Worm (Caenorhabditis elegans) whole organism, L1 larva: Measurements from ENCODE around the gene T01G5.7.
"Not testable (repeated sequence)": the region's sequence is repeated elsewhere in the genome, so short reads cannot be mapped to it uniquely, and the experiment has no call there.

Experiments used
- F16B12.6 ChIP-seq: fragments of 150-350 bp; optimal IDR thresholded peaks from 2 replicates; lab custom pipeline; 2014; ENCODE audit warnings: missing biosample characterization, missing genetic modification characterization
- alr-1 ChIP-seq: fragments of 200-800 bp; sonication (Bioruptor generic); optimal IDR thresholded peaks from 2 replicates; lab custom pipeline; 2018; ENCODE audit warnings: borderline replicate concordance, mild to moderate bottlenecking, missing genetic modification characterization, missing compliant biosample characterization
- ama-1 ChIP-seq: fragments of 150-350 bp; optimal IDR thresholded peaks from 2 replicates; lab custom pipeline; 2014
- ceh-8 ChIP-seq: fragments of 200-800 bp; sonication (Bioruptor generic); optimal IDR thresholded peaks from 2 replicates; lab custom pipeline; 2018; ENCODE audit warnings: mild to moderate bottlenecking, missing genetic modification characterization, moderate library complexity, missing compliant biosample characterization
- ceh-90 ChIP-seq: sonication (generic microtip); optimal IDR thresholded peaks from 2 replicates; lab custom pipeline; 2016; ENCODE audit warnings: missing genetic modification characterization, missing compliant biosample characterization
- ces-1 ChIP-seq: fragments of 150-350 bp; optimal IDR thresholded peaks from 2 replicates; lab custom pipeline; 2014; ENCODE audit warnings: missing biosample characterization, missing genetic modification reagents, missing genetic modification characterization
- dsc-1 ChIP-seq: sonication (generic microtip); optimal IDR thresholded peaks from 2 replicates; lab custom pipeline; 2016; ENCODE audit warnings: mild to moderate bottlenecking, missing genetic modification characterization, missing compliant biosample characterization
- efl-1 ChIP-seq, 4 experiments: fragments of 150-350 bp; optimal IDR thresholded peaks in 3 of 4; peaks in 1 of 4; 1 replicate in 1 of 4; 2 replicates in 3 of 4; lab custom pipeline; 2014; ENCODE audit warnings: missing biosample characterization in 2 of 4, missing genetic modification characterization in 2 of 4, missing genetic modification reagents in 2 of 4
- lin-13 ChIP-seq: fragments of 150-350 bp; optimal IDR thresholded peaks from 2 replicates; lab custom pipeline; 2014; ENCODE audit warnings: missing biosample characterization, missing genetic modification reagents, missing genetic modification characterization
- lin-15B ChIP-seq: fragments of 150-350 bp; sonication (generic microtip); optimal IDR thresholded peaks from 3 replicates; lab custom pipeline; 2014; ENCODE audit warnings: missing biosample characterization, missing genetic modification characterization
- mab-9 ChIP-seq: fragments of 200-800 bp; sonication (Bioruptor generic); IDR thresholded peaks from 2 replicates; pipeline ENCODE4 v1.3.6; 2022; ENCODE audit warnings: missing genetic modification reagents, missing genetic modification characterization, missing compliant biosample characterization
- mef-2 ChIP-seq: fragments of 150-350 bp; optimal IDR thresholded peaks from 2 replicates; lab custom pipeline; 2014; ENCODE audit warnings: missing biosample characterization, missing genetic modification characterization
- mep-1 ChIP-seq: fragments of 150-350 bp; optimal IDR thresholded peaks from 2 replicates; lab custom pipeline; 2014; ENCODE audit warnings: missing biosample characterization, missing genetic modification characterization
- nhr-19 ChIP-seq: fragments of 200-800 bp; sonication (Bioruptor generic); conservative IDR thresholded peaks from 2 replicates; pipeline ENCODE4 v1.3.6; 2022; ENCODE audit warnings: missing genetic modification characterization, missing compliant biosample characterization
- nhr-20 ChIP-seq: sonication (generic microtip); optimal IDR thresholded peaks from 2 replicates; lab custom pipeline; 2016; ENCODE audit warnings: mild to moderate bottlenecking, missing genetic modification characterization, missing compliant biosample characterization
- nhr-76 ChIP-seq: sonication (generic microtip); optimal IDR thresholded peaks from 2 replicates; lab custom pipeline; 2017; ENCODE audit warnings: missing biosample characterization, missing genetic modification characterization
- nhr-77 ChIP-seq: fragments of 150-350 bp; optimal IDR thresholded peaks from 2 replicates; lab custom pipeline; 2014; ENCODE audit warnings: missing biosample characterization, missing genetic modification characterization
- nhr-90 ChIP-seq: sonication (generic microtip); optimal IDR thresholded peaks from 2 replicates; lab custom pipeline; 2016; ENCODE audit warnings: mild to moderate bottlenecking, missing genetic modification characterization, missing compliant biosample characterization; ENCODE audit not compliant: poor library complexity
- pqm-1 ChIP-seq: sonication (generic microtip); optimal IDR thresholded peaks from 3 replicates; lab custom pipeline; 2017; ENCODE audit warnings: missing biosample characterization, missing genetic modification characterization
- snu-23 ChIP-seq: sonication (generic microtip); optimal IDR thresholded peaks from 2 replicates; lab custom pipeline; 2016; ENCODE audit warnings: missing genetic modification characterization, missing compliant biosample characterization
- unc-130 ChIP-seq: fragments of 150-350 bp; optimal IDR thresholded peaks from 2 replicates; lab custom pipeline; 2017; ENCODE audit warnings: missing biosample characterization, missing genetic modification characterization, inconsistent platforms
- unc-86 ChIP-seq: sonication (generic microtip); optimal IDR thresholded peaks from 2 replicates; lab custom pipeline; 2016; ENCODE audit warnings: missing genetic modification characterization, missing compliant biosample characterization
- zag-1 ChIP-seq: fragments of 150-350 bp; optimal IDR thresholded peaks from 2 replicates; lab custom pipeline; 2014; ENCODE audit warnings: missing biosample characterization, missing genetic modification characterization

Gene T01G5.7

ce11 chrV:15092666-15093065, 19.1 kb upstream of the T01G5.7 start, which contains the start of gene txt-12:
TSS of gene txt-12 (plus strand) at chrV:15092966.
- no peak for TF ChIP-seq nhr-19 (GFP tag; lab: Robert Waterston, UW)
- peak; percentile 14 for TF ChIP-seq nhr-77 (tag; lab: Kevin White, UChicago)
- TF ChIP-seq alr-1 (tag; lab: Kevin White, UChicago): no peak

DNA sequence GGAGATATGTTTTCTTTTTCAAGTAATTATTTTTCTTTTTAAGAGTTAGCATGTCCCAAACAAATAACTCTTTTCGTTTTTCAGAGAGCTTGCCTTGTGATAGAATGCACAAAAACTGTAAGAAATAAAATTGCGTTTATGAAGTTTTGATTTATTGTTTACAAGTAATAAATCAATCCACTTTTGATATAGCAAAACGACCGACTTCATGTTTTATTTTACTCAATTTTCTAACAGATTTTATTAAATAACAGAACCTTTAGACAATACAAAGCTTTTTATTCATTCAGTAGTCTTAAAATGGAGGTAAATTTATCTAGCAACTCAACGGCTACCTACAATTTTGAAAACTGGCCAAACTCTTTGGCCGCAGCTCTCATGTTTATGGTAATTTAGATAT, 17.0 kb upstream of the T01G5.7 start, which contains the start of gene srx-78:
TSS of gene srx-78 (plus strand) at position 301 of the 400 bp plus-strand sequence.
- no peak for TF ChIP-seq nhr-90 (tag; lab: Kevin White, UChicago)
- TF ChIP-seq ceh-8 (GFP tag; lab: Kevin White, UChicago): no peak
- TF ChIP-seq zag-1: no peak
- TF ChIP-seq, all 84 proteins: peak for 0

ce11 chrV:15099447-15099846, 12.3 kb upstream of the T01G5.7 start, which contains the start of gene C01G10.1:
TSS of gene C01G10.1 (plus strand) at chrV:15099747.
- no peak for TF ChIP-seq mab-9 (GFP tag; lab: Robert Waterston, UW)
- TF ChIP-seq, all 84 proteins: peak for 0

ce11 chrV:15105893-15106598, 5.7 kb upstream of the T01G5.7 start, which contains the start of gene C01G10.14:
TSS of gene C01G10.14 (minus strand) at chrV:15105943.
- not testable (repeated sequence) for TF ChIP-seq ces-1 (GFP tag; lab: Kevin White, UChicago); ceh-90 (tag; lab: Kevin White, UChicago); dsc-1 (tag; lab: Kevin White, UChicago)

DNA sequence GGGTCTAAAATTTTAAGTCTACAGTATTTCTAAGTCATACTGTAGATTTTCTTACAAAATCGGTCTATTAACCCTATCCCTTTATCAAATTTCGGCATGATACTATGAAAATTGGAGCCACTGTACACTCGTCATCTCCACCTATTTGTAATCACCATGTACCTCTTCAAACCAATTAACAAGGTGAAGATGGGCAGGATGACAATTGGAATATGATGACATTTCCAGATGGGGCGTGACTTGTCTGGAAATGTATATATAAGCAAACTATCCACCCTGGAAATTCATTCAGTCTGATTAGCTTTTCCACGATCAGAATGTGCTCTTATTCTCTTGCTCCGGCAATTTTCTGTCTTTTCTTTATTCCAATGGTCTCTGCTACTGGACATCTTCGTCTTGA, 2.5 kb upstream of the T01G5.7 start, which contains the start of gene Y75B12A.2:
TSS of gene Y75B12A.2 (plus strand) at position 301 of the 400 bp plus-strand sequence.
- no peak for TF ChIP-seq ces-1 (GFP tag; lab: Kevin White, UChicago)
- TF ChIP-seq, all 84 proteins: peak for 0

ce11 chrV:15113992-15114391, 2.2 kb downstream of the T01G5.7 start, which contains the start of gene T01G5.6:
TSS of gene T01G5.6 (minus strand) at chrV:15114092.
- no peak for TF ChIP-seq ama-1 (lab: Kevin White, UChicago)
- TF ChIP-seq mef-2 (tag; lab: Kevin White, UChicago): no peak
- no peak for TF ChIP-seq efl-1 (optimal IDR thresholded peaks at IDR 0.05; lab: Kevin White, UChicago)
- TF ChIP-seq efl-1 (GFP tag; optimal IDR thresholded peaks at IDR 0.05 in 1 of 2; lab: Kevin White, UChicago): no peak
- no peak for TF ChIP-seq unc-130
- TF ChIP-seq ceh-90 (tag; lab: Kevin White, UChicago): no peak
- TF ChIP-seq F16B12.6: no peak

DNA sequence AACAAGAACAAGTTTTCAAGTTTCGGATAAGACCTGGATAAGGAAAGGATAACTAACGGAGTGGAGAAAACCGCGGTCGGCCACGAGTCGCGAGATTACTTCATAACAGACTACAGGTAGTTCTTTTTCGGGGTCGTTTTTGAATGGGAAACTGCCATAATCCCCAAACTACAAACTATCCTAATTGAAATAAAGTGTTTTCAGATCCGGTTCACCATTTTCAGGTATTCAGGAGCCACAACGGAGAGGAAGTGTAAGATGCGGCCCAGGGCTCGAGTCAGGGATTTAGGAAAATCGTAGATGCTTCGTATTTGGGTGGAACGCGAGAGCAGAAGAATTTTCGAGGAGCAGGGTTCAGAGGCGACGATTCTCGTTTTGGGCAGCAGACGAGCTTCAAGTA, 4.2 kb downstream of the T01G5.7 start, which contains the start of gene T01G5.8:
TSS of gene T01G5.8 (plus strand) at position 301 of the 400 bp plus-strand sequence.
- not testable (repeated sequence) for TF ChIP-seq lin-15B (tag; lab: Kevin White, UChicago); lin-13; mep-1 (tag; lab: Kevin White, UChicago)
- TF ChIP-seq, all 84 proteins: peak for 0; not testable (repeated sequence) for 84

DNA sequence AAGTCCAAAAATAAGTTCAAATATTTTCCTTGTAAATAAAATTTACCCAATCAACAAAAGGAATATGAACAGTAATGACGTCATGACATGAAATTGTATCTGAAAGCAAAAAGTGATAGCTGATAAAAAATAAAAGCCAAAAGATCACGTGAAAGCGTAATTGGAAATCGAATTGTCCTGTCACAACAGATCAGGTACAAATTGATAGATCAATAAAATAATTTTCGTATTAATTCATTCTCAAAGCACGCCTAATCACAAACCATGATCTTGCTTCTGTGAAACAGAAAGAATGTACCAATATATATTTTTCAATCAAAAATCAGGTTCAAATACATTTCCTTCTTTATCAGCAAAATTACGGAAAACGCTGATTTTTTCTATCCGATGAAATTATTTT, 7.8 kb downstream of the T01G5.7 start, which contains the start of gene flor-1:
TSS of gene flor-1 (minus strand) at position 101 of the 400 bp plus-strand sequence.
- TF ChIP-seq nhr-76 (tag; lab: Kevin White, UChicago) (no peak), nhr-20 (tag; lab: Kevin White, UChicago) (peak; percentile 18)

DNA sequence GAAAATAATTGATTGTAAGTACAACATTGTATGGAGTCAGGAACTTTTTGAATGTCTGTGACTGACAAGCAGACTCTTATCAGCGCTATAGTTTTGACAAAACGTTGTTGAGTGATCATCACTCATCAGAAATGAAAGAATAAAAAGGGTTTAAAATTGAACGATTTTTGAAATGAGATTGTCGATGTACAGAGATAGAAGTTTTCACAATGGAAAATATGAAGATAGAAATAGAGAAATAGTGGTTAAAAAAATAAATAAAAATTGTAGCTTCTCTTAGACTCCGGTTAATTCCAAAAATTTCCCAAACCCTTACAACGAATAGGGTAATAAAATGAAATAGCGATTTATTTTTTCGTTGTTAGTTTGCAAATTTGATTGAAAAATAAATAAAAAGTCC, 13.4 kb downstream of the T01G5.7 start, which contains the start of gene ugt-30:
TSS of gene ugt-30 (minus strand) at position 101 of the 400 bp plus-strand sequence.
- not testable (repeated sequence) for TF ChIP-seq pqm-1; unc-86 (tag; lab: Kevin White, UChicago); snu-23 (GFP tag; lab: Kevin White, UChicago)
